Worm (Caenorhabditis elegans) whole organism, L2 larva: ENCODE results near the gene clh-1.

ENCODE experiments used
- C34F6.9 ChIP-seq: fragments of 150-350 bp; optimal IDR thresholded peaks from 2 replicates; lab custom pipeline; 2014; ENCODE audit warnings: missing biosample characterization, missing genetic modification characterization
- F13H6.1 ChIP-seq: sonication (generic microtip); optimal IDR thresholded peaks from 2 replicates; lab custom pipeline; 2016; ENCODE audit warnings: missing genetic modification characterization, missing compliant biosample characterization
- R02D3.7 ChIP-seq: fragments of 150-350 bp; optimal IDR thresholded peaks from 2 replicates; lab custom pipeline; 2014; ENCODE audit warnings: missing biosample characterization, missing genetic modification characterization
- ama-1 ChIP-seq: fragments of 150-350 bp; optimal IDR thresholded peaks from 2 replicates; lab custom pipeline; 2018; ENCODE audit warnings: inconsistent platforms
- blmp-1 ChIP-seq: sonication (generic microtip); optimal IDR thresholded peaks from 2 replicates; lab custom pipeline; 2017; ENCODE audit warnings: missing genetic modification characterization, mild to moderate bottlenecking, missing compliant biosample characterization, antibody characterized with exemption, moderate library complexity; ENCODE audit not compliant: insufficient read depth
- ceh-82 ChIP-seq: fragments of 150-350 bp; optimal IDR thresholded peaks from 2 replicates; lab custom pipeline; 2014; ENCODE audit warnings: missing biosample characterization, missing genetic modification characterization
- crh-2 ChIP-seq: sonication (generic microtip); optimal IDR thresholded peaks from 2 replicates; lab custom pipeline; 2017; ENCODE audit warnings: missing biosample characterization, missing genetic modification characterization
- dmd-4 ChIP-seq: sonication (generic microtip); optimal IDR thresholded peaks from 2 replicates; lab custom pipeline; 2017; ENCODE audit warnings: missing biosample characterization, missing genetic modification characterization
- elt-1 ChIP-seq: fragments of 150-350 bp; optimal IDR thresholded peaks from 2 replicates; lab custom pipeline; 2014; ENCODE audit warnings: missing biosample characterization, missing genetic modification characterization
- elt-3 ChIP-seq: sonication (generic microtip); optimal IDR thresholded peaks from 2 replicates; lab custom pipeline; 2017; ENCODE audit warnings: missing biosample characterization, missing genetic modification characterization
- fos-1 ChIP-seq: fragments of 150-350 bp; optimal IDR thresholded peaks from 2 replicates; lab custom pipeline; 2014; ENCODE audit warnings: missing biosample characterization, missing genetic modification characterization
- lin-11 ChIP-seq: fragments of 150-350 bp; sonication (generic microtip); optimal IDR thresholded peaks from 2 replicates; lab custom pipeline; 2014; ENCODE audit warnings: missing biosample characterization, missing genetic modification characterization, inconsistent platforms, mixed read lengths
- lsy-2 ChIP-seq, 2 experiments: fragments of 150-350 bp in 1 of 2; sonication (generic microtip) in 1 of 2; optimal IDR thresholded peaks; 2 replicates each; lab custom pipeline; 2014 to 2017; ENCODE audit warnings: missing biosample characterization in 2 of 2, missing genetic modification characterization in 2 of 2
- mab-5 ChIP-seq: fragments of 150-350 bp; optimal IDR thresholded peaks from 2 replicates; lab custom pipeline; 2014; ENCODE audit warnings: missing biosample characterization, missing genetic modification characterization
- mdl-1 ChIP-seq, 2 experiments: fragments of 150-350 bp in 1 of 2; sonication (generic microtip) in 1 of 2; optimal IDR thresholded peaks; 2 replicates each; lab custom pipeline; 2017; ENCODE audit warnings: missing biosample characterization in 2 of 2, missing genetic modification characterization in 2 of 2
- nhr-11 ChIP-seq: fragments of 150-350 bp; optimal IDR thresholded peaks from 2 replicates; lab custom pipeline; 2014; ENCODE audit warnings: missing biosample characterization, missing genetic modification characterization
- nhr-12 ChIP-seq: fragments of 150-350 bp; optimal IDR thresholded peaks from 2 replicates; lab custom pipeline; 2014; ENCODE audit warnings: missing biosample characterization, missing genetic modification characterization
- nhr-129 ChIP-seq: fragments of 150-350 bp; optimal IDR thresholded peaks from 2 replicates; lab custom pipeline; 2014; ENCODE audit warnings: missing biosample characterization, missing genetic modification characterization
- nhr-23 ChIP-seq: fragments of 150-350 bp; optimal IDR thresholded peaks from 2 replicates; lab custom pipeline; 2014; ENCODE audit warnings: missing biosample characterization, missing genetic modification reagents, missing genetic modification characterization
- nhr-237 ChIP-seq: fragments of 150-350 bp; optimal IDR thresholded peaks from 2 replicates; lab custom pipeline; 2014; ENCODE audit warnings: missing biosample characterization, missing genetic modification characterization
- nhr-25 ChIP-seq: fragments of 150-350 bp; sonication (generic microtip); optimal IDR thresholded peaks from 3 replicates; lab custom pipeline; 2014; ENCODE audit warnings: missing biosample characterization, missing genetic modification characterization
- nhr-6 ChIP-seq: fragments of 150-350 bp; optimal IDR thresholded peaks from 2 replicates; lab custom pipeline; 2014; ENCODE audit warnings: missing biosample characterization, missing genetic modification characterization
- peb-1 ChIP-seq: fragments of 150-350 bp; optimal IDR thresholded peaks from 2 replicates; lab custom pipeline; 2014; ENCODE audit warnings: missing biosample characterization, missing genetic modification characterization
- sem-4 ChIP-seq: fragments of 150-350 bp; optimal IDR thresholded peaks from 2 replicates; lab custom pipeline; 2014; ENCODE audit warnings: missing biosample characterization, missing genetic modification reagents, missing genetic modification characterization
- sma-3 ChIP-seq: sonication (generic microtip); optimal IDR thresholded peaks from 2 replicates; lab custom pipeline; 2016; ENCODE audit warnings: missing genetic modification reagents, missing genetic modification characterization, missing compliant biosample characterization
- sma-9 ChIP-seq, 2 experiments: fragments of 150-350 bp in 1 of 2; sonication (generic microtip) in 1 of 2; optimal IDR thresholded peaks; 2 replicates each; lab custom pipeline; 2014 to 2016; ENCODE audit warnings: missing genetic modification characterization in 2 of 2, mild to moderate bottlenecking in 1 of 2, missing biosample characterization in 1 of 2, missing compliant biosample characterization in 1 of 2, missing genetic modification reagents in 1 of 2, moderate library complexity in 1 of 2
- snpc-4 ChIP-seq: fragments of 150-350 bp; optimal IDR thresholded peaks from 2 replicates; lab custom pipeline; 2014; ENCODE audit warnings: missing biosample characterization, missing genetic modification characterization
- unc-39 ChIP-seq: fragments of 150-350 bp; optimal IDR thresholded peaks from 2 replicates; lab custom pipeline; 2014; ENCODE audit warnings: missing biosample characterization, missing genetic modification characterization
- unc-62 ChIP-seq: fragments of 150-350 bp; optimal IDR thresholded peaks from 2 replicates; lab custom pipeline; 2014; ENCODE audit warnings: missing biosample characterization, missing genetic modification reagents, missing genetic modification characterization
- zag-1 ChIP-seq: fragments of 150-350 bp; optimal IDR thresholded peaks from 2 replicates; lab custom pipeline; 2014; ENCODE audit warnings: missing biosample characterization, missing genetic modification characterization
- ztf-1 ChIP-seq: fragments of 200-800 bp; sonication (Bioruptor generic); conservative IDR thresholded peaks from 2 replicates; pipeline ENCODE4 v1.3.6; 2022; ENCODE audit warnings: missing genetic modification characterization, missing compliant biosample characterization
- ztf-11 ChIP-seq: sonication (generic microtip); optimal IDR thresholded peaks from 2 replicates; lab custom pipeline; 2017; ENCODE audit warnings: missing biosample characterization, missing genetic modification characterization
- ztf-4 ChIP-seq: fragments of 150-350 bp; optimal IDR thresholded peaks from 2 replicates; lab custom pipeline; 2014; ENCODE audit warnings: missing biosample characterization, missing genetic modification characterization

Gene clh-1

DNA sequence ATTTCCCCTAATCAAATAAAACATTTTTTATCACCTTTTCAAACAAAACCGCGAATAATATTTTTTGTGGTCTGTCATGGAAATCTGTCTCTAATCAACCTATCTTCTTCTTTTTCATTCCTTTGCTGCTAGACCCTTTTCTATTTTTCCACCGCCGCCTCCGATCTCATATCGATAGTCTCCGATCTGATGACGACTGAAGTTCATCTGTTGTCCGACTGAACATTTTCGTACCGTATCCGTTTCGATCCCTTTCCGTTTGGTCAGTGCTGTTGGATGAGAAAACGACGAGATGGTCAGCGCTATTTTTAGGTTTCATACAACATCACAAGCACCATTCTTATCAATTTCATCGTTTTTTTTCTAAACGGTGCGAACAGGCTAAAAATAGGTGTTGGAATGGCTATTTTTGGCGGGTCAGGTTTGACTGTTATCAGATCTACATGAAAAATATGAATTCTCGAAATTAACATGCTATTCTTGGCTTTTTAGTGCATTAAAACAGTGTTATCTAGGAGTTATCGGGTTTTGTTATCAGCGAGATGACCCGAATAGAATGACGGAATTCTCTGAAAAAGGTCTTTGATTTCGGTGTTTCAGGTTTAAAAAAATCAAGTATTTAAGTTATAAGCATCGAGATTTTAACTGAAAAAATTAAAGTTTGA lies 19.6 kb downstream of the clh-1 start (continued):
- TF ChIP-seq nhr-6 (tag; lab: Kevin White, UChicago) = no peak
- peak in 1 of 2 experiments; percentile 17 for TF ChIP-seq lsy-2 (tag; optimal IDR thresholded peaks at IDR 0.05; lab: Kevin White, UChicago)
- no peak for TF ChIP-seq C34F6.9 (tag; lab: Kevin White, UChicago)

DNA sequence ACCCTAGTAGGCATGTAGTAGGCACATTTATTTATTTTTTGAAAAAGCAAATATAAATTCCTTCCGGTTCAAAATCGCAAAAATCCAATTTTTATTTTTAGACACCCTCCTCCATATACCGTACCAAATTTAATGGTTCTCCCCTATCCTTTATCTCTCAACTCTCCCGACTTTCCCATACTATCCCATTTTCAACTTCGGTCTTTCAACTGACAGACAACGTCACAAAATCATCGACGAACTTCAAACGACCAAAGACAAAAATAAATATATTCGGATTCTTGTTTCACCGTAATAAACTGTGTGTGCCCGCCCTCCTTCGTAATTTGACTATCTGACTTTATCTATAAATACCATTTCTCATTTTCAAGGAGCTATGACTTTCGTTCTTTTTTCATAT lies 21.1 kb downstream of the clh-1 start, which contains the start of gene T27D12.6:
T27D12.6 (plus strand) TSS at position 301 of the 400 bp plus-strand sequence.
- TF ChIP-seq nhr-23 (tag; lab: Kevin White, UChicago) (no peak), fos-1 (tag; lab: Kevin White, UChicago) (no peak), snpc-4 (no peak), sma-3 (GFP tag; lab: Kevin White, UChicago) (no peak), nhr-237 (tag; lab: Kevin White, UChicago) (no peak), nhr-6 (tag; lab: Kevin White, UChicago) (no peak), unc-62 (no peak), mdl-1 (tag; optimal IDR thresholded peaks at IDR 0.05; lab: Kevin White, UChicago) (no peak), elt-1 (tag; lab: Kevin White, UChicago) (no peak), zag-1 (tag; lab: Kevin White, UChicago) (no peak), C34F6.9 (tag; lab: Kevin White, UChicago) (no peak), ztf-1 (GFP tag; lab: Robert Waterston, UW) (no peak)

DNA sequence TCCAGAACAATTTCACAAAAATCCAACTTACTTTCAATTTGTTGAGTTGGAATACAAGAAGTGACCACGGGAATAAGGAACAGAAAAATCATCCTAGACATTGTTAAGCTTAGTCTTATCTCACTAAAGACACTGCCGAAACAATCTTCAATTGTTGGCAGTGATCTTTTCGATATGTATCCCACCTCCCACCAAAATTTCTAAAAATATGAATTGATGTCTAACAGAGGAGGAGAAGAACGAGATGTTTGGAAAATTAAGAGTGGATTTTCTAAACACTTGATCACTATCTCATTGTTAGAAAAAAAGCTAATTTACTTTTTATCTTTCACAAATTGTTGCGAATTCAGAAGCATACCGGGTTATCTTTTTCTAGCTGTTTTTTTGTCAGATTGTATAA lies 23.8 kb downstream of the clh-1 start, which contains the start of gene clec-144:
clec-144 (minus strand) TSS at position 101 of the 400 bp plus-strand sequence.
- TF ChIP-seq ztf-11 (no peak), ama-1 (lab: Kevin White, UChicago) (no peak), R02D3.7 (tag; lab: Kevin White, UChicago) (no peak), F13H6.1 (no peak), elt-1 (tag; lab: Kevin White, UChicago) (no peak), zag-1 (tag; lab: Kevin White, UChicago) (no peak), ztf-4 (tag; lab: Kevin White, UChicago) (no peak), elt-3 (tag; lab: Kevin White, UChicago) (no peak)

DNA sequence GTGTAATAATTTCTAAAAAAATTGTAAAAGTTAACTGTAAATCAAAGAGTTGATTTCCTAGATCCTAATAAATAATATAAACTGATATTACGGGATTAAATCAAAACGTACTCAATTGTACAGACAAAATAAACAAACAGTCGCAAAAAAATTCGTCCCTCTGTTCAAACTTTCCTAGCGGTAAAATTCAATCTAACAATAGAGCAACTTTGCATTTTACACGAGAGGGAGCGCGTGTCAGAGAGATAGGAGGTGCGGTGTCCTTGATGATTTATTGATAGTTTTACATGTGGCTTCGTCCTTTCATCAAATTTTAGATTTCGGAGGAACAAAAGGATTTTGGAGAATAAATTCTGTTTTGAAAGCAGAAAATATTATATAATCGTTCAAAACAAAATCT lies 25.7 kb downstream of the clh-1 start:
- TF ChIP-seq sma-9 (GFP tag; optimal IDR thresholded peaks at IDR 0.05; lab: Kevin White, UChicago) = peak; percentile 0
- TF ChIP-seq sma-9 (tag; optimal IDR thresholded peaks at IDR 0.05; lab: Kevin White, UChicago) = no peak
- peak in 1 of 2 experiments; percentile 54 for TF ChIP-seq lsy-2 (tag; optimal IDR thresholded peaks at IDR 0.05; lab: Kevin White, UChicago)
- no peak for TF ChIP-seq elt-3 (tag; lab: Kevin White, UChicago)
- TF ChIP-seq nhr-129 (tag; lab: Kevin White, UChicago) = peak; percentile 54
- peak; percentile 29 for TF ChIP-seq fos-1 (tag; lab: Kevin White, UChicago)
- no peak for TF ChIP-seq unc-39
- TF ChIP-seq crh-2 (tag; lab: Kevin White, UChicago) = peak; percentile 47
- TF ChIP-seq nhr-25 (tag; lab: Kevin White, UChicago) = peak; percentile 13

DNA sequence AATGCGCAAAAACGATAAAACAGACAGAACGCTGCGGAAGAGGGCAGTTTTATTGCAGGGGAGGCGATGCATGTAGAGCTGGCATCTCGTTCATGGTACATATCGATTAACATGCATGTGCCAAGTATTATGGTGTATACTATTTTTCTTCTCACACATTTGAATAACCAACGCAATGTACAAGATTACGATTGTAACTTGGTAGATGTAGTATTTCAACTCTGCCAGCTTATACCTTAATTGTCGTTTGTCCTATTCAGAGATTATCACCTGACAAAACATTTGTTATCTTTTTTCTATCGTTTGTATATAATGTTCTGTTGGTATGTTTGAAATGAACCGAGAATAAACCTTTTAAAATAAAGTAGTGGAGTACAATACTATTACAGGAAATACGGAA lies 26.3 kb downstream of the clh-1 start, which contains the start of gene pes-5:
pes-5 (minus strand) TSS at position 101 of the 400 bp plus-strand sequence.
- no peak for TF ChIP-seq mab-5
- TF ChIP-seq nhr-12 (tag; lab: Kevin White, UChicago) = no peak
- no peak for TF ChIP-seq unc-62
- TF ChIP-seq sma-9 (GFP tag; optimal IDR thresholded peaks at IDR 0.05; lab: Kevin White, UChicago) = no peak
- TF ChIP-seq sma-9 (tag; optimal IDR thresholded peaks at IDR 0.05; lab: Kevin White, UChicago) = no peak
- no peak for TF ChIP-seq sma-3 (GFP tag; lab: Kevin White, UChicago)
- no peak for TF ChIP-seq sem-4 (tag; lab: Kevin White, UChicago)
- TF ChIP-seq crh-2 (tag; lab: Kevin White, UChicago) = no peak
- TF ChIP-seq nhr-237 (tag; lab: Kevin White, UChicago) = no peak
- no peak for TF ChIP-seq peb-1 (tag; lab: Kevin White, UChicago)
- TF ChIP-seq nhr-11 (tag; lab: Kevin White, UChicago) = no peak
- TF ChIP-seq lin-11 (tag; lab: Kevin White, UChicago) = no peak
- no peak for TF ChIP-seq ceh-82 (tag; lab: Kevin White, UChicago)
- TF ChIP-seq dmd-4 (tag; lab: Kevin White, UChicago) = no peak
- TF ChIP-seq blmp-1 (tag; lab: Kevin White, UChicago) = no peak
- no peak for TF ChIP-seq R02D3.7 (tag; lab: Kevin White, UChicago)
- no peak for TF ChIP-seq ztf-1 (GFP tag; lab: Robert Waterston, UW)
- no peak for TF ChIP-seq nhr-6 (tag; lab: Kevin White, UChicago)
